Worm (Caenorhabditis elegans) whole organism, L1 larva: ENCODE data around the gene srv-8.

Experiments
- C16A3.4 ChIP-seq: fragments of 150-350 bp; optimal IDR thresholded peaks from 2 replicates; lab custom pipeline; 2014; ENCODE audit warnings: missing biosample characterization, missing genetic modification characterization
- F16B12.6 ChIP-seq: fragments of 150-350 bp; optimal IDR thresholded peaks from 2 replicates; lab custom pipeline; 2014; ENCODE audit warnings: missing biosample characterization, missing genetic modification characterization
- Y116A8C.19 ChIP-seq: sonication (generic microtip); optimal IDR thresholded peaks from 2 replicates; lab custom pipeline; 2016; ENCODE audit warnings: missing compliant biosample characterization, missing genetic modification characterization, borderline replicate concordance
- aha-1 ChIP-seq: fragments of 150-350 bp; optimal IDR thresholded peaks from 2 replicates; lab custom pipeline; 2014; ENCODE audit warnings: missing biosample characterization, missing genetic modification characterization
- alr-1 ChIP-seq: fragments of 200-800 bp; sonication (Bioruptor generic); optimal IDR thresholded peaks from 2 replicates; lab custom pipeline; 2018; ENCODE audit warnings: borderline replicate concordance, mild to moderate bottlenecking, missing genetic modification characterization, missing compliant biosample characterization
- blmp-1 ChIP-seq: fragments of 150-350 bp; optimal IDR thresholded peaks from 2 replicates; lab custom pipeline; 2014; ENCODE audit warnings: missing biosample characterization, missing genetic modification characterization
- ceh-63 ChIP-seq: fragments of 200-800 bp; sonication (Bioruptor generic); optimal IDR thresholded peaks from 2 replicates; lab custom pipeline; 2018; ENCODE audit warnings: mild to moderate bottlenecking, missing genetic modification characterization, missing compliant biosample characterization
- ceh-88 ChIP-seq: fragments of 200-800 bp; sonication (Bioruptor generic); IDR thresholded peaks from 2 replicates; pipeline ENCODE4 v1.3.6; 2022; ENCODE audit warnings: missing genetic modification characterization, missing compliant biosample characterization
- dpl-1 ChIP-seq, 3 experiments: fragments of 150-350 bp in 2 of 3; sonication (generic microtip) in 1 of 3; optimal IDR thresholded peaks; 2 replicates each; lab custom pipeline; 2014 to 2017; ENCODE audit warnings: missing biosample characterization in 3 of 3, missing genetic modification characterization in 3 of 3, missing genetic modification reagents in 3 of 3
- efl-1 ChIP-seq, 4 experiments: fragments of 150-350 bp; optimal IDR thresholded peaks in 3 of 4; peaks in 1 of 4; 1 replicate in 1 of 4; 2 replicates in 3 of 4; lab custom pipeline; 2014; ENCODE audit warnings: missing biosample characterization in 2 of 4, missing genetic modification characterization in 2 of 4, missing genetic modification reagents in 2 of 4
- efl-3 ChIP-seq: fragments of 200-800 bp; sonication (Bioruptor generic); optimal IDR thresholded peaks from 2 replicates; lab custom pipeline; 2018; ENCODE audit warnings: mild to moderate bottlenecking, missing genetic modification characterization, missing compliant biosample characterization
- egl-13 ChIP-seq: sonication (generic microtip); optimal IDR thresholded peaks from 2 replicates; lab custom pipeline; 2016; ENCODE audit warnings: missing genotype, missing genetic modification reagents, missing genetic modification characterization, missing compliant biosample characterization
- egl-27 ChIP-seq, 2 experiments: fragments of 150-350 bp in 1 of 2; sonication (generic microtip); optimal IDR thresholded peaks; 3 replicates each; lab custom pipeline; 2017 to 2018; ENCODE audit warnings: missing biosample characterization in 2 of 2, missing genetic modification characterization in 2 of 2, missing genetic modification reagents in 2 of 2
- elt-2 ChIP-seq: sonication (generic microtip); optimal IDR thresholded peaks from 2 replicates; lab custom pipeline; 2016; ENCODE audit warnings: missing genetic modification characterization, mild to moderate bottlenecking, inconsistent platforms, missing compliant biosample characterization, missing genetic modification reagents
- elt-3 ChIP-seq, 6 experiments: fragments of 150-350 bp in 1 of 6; sonication (generic microtip); optimal IDR thresholded peaks; 2 replicates each; lab custom pipeline; 2017 to 2018; ENCODE audit warnings: missing biosample characterization in 6 of 6, missing genetic modification characterization in 6 of 6, inconsistent platforms in 1 of 6
- fkh-10 ChIP-seq: sonication (generic microtip); optimal IDR thresholded peaks from 2 replicates; lab custom pipeline; 2017; ENCODE audit warnings: missing biosample characterization, missing genetic modification reagents, missing genetic modification characterization
- fkh-4 ChIP-seq: sonication (generic microtip); optimal IDR thresholded peaks from 2 replicates; lab custom pipeline; 2016; ENCODE audit warnings: missing compliant biosample characterization, missing genetic modification characterization, borderline replicate concordance
- fkh-8 ChIP-seq: sonication (generic microtip); optimal IDR thresholded peaks from 2 replicates; lab custom pipeline; 2016; ENCODE audit warnings: mild to moderate bottlenecking, missing genetic modification characterization, missing compliant biosample characterization
- grh-1 ChIP-seq: fragments of 200-800 bp; sonication (Bioruptor generic); IDR thresholded peaks from 2 replicates; pipeline ENCODE4 v1.3.6; 2022; ENCODE audit warnings: missing genetic modification reagents, missing genetic modification characterization, missing compliant biosample characterization
- hlh-17 ChIP-seq: fragments of 200-800 bp; sonication (Bioruptor generic); optimal IDR thresholded peaks from 2 replicates; lab custom pipeline; 2018; ENCODE audit warnings: missing genetic modification characterization, mild to moderate bottlenecking, missing compliant biosample characterization, moderate library complexity, borderline replicate concordance
- hlh-4 ChIP-seq: sonication (generic microtip); optimal IDR thresholded peaks from 2 replicates; lab custom pipeline; 2016; ENCODE audit warnings: mild to moderate bottlenecking, missing genetic modification characterization, missing compliant biosample characterization
- hpl-2 ChIP-seq: fragments of 150-350 bp; optimal IDR thresholded peaks from 2 replicates; lab custom pipeline; 2014; ENCODE audit warnings: missing biosample characterization, missing genetic modification reagents, missing genetic modification characterization
- jun-1 ChIP-seq: fragments of 150-350 bp; optimal IDR thresholded peaks from 2 replicates; lab custom pipeline; 2014; ENCODE audit warnings: missing biosample characterization, missing genetic modification reagents, missing genetic modification characterization
- lin-13 ChIP-seq: fragments of 150-350 bp; optimal IDR thresholded peaks from 2 replicates; lab custom pipeline; 2014; ENCODE audit warnings: missing biosample characterization, missing genetic modification reagents, missing genetic modification characterization
- lin-39 ChIP-seq: fragments of 150-350 bp; optimal IDR thresholded peaks from 2 replicates; lab custom pipeline; 2014; ENCODE audit warnings: missing biosample characterization, missing genetic modification reagents, missing genetic modification characterization
- lsy-2 ChIP-seq, 2 experiments: fragments of 150-350 bp; optimal IDR thresholded peaks; 2 replicates each; lab custom pipeline; 2014; ENCODE audit warnings: missing biosample characterization in 2 of 2, missing genetic modification characterization in 2 of 2
- mab-9 ChIP-seq: fragments of 200-800 bp; sonication (Bioruptor generic); IDR thresholded peaks from 2 replicates; pipeline ENCODE4 v1.3.6; 2022; ENCODE audit warnings: missing genetic modification reagents, missing genetic modification characterization, missing compliant biosample characterization
- mdl-1 ChIP-seq, 2 experiments: fragments of 150-350 bp; optimal IDR thresholded peaks; 2 replicates each; lab custom pipeline; 2014 to 2017; ENCODE audit warnings: missing biosample characterization in 2 of 2, missing genetic modification characterization in 2 of 2, inconsistent platforms in 1 of 2
- nhr-12 ChIP-seq: sonication (generic microtip); optimal IDR thresholded peaks from 2 replicates; lab custom pipeline; 2017; ENCODE audit warnings: missing biosample characterization, missing genetic modification characterization
- nhr-20 ChIP-seq: sonication (generic microtip); optimal IDR thresholded peaks from 2 replicates; lab custom pipeline; 2016; ENCODE audit warnings: mild to moderate bottlenecking, missing genetic modification characterization, missing compliant biosample characterization
- nhr-237 ChIP-seq: fragments of 150-350 bp; optimal IDR thresholded peaks from 2 replicates; lab custom pipeline; 2014; ENCODE audit warnings: missing biosample characterization, missing genetic modification characterization
- nhr-28 ChIP-seq: fragments of 150-350 bp; optimal IDR thresholded peaks from 2 replicates; lab custom pipeline; 2014; ENCODE audit warnings: missing biosample characterization, missing genetic modification characterization
- nhr-71 ChIP-seq: sonication (generic microtip); optimal IDR thresholded peaks from 2 replicates; lab custom pipeline; 2016; ENCODE audit warnings: mild to moderate bottlenecking, missing genetic modification characterization, moderate library complexity, missing compliant biosample characterization
- nhr-76 ChIP-seq: sonication (generic microtip); optimal IDR thresholded peaks from 2 replicates; lab custom pipeline; 2017; ENCODE audit warnings: missing biosample characterization, missing genetic modification characterization
- nhr-85 ChIP-seq: sonication (generic microtip); peaks from one replicate; lab custom pipeline; 2016; ENCODE audit warnings: missing genetic modification characterization, inconsistent platforms, missing compliant biosample characterization
- pag-3 ChIP-seq: sonication (generic microtip); optimal IDR thresholded peaks from 2 replicates; lab custom pipeline; 2017; ENCODE audit warnings: missing genetic modification characterization, mild to moderate bottlenecking, missing compliant biosample characterization, antibody characterized with exemption, borderline replicate concordance; ENCODE audit not compliant: insufficient read depth
- pax-3 ChIP-seq: fragments of 200-800 bp; sonication (Bioruptor generic); optimal IDR thresholded peaks from 2 replicates; lab custom pipeline; 2018; ENCODE audit warnings: mild to moderate bottlenecking, missing genetic modification characterization, moderate library complexity, missing compliant biosample characterization
- skn-1 ChIP-seq: fragments of 150-350 bp; optimal IDR thresholded peaks from 2 replicates; lab custom pipeline; 2014; ENCODE audit warnings: missing biosample characterization, missing genetic modification characterization
- snpc-4 ChIP-seq: fragments of 150-350 bp; optimal IDR thresholded peaks from 2 replicates; lab custom pipeline; 2014; ENCODE audit warnings: missing biosample characterization, missing genetic modification characterization
- sptf-1 ChIP-seq: fragments of 150-350 bp; optimal IDR thresholded peaks from 2 replicates; lab custom pipeline; 2014; ENCODE audit warnings: missing biosample characterization, missing genetic modification characterization
- swsn-7 ChIP-seq: sonication (generic microtip); optimal IDR thresholded peaks from 2 replicates; lab custom pipeline; 2016; ENCODE audit warnings: missing genetic modification characterization, missing compliant biosample characterization
- tlp-1 ChIP-seq: fragments of 150-350 bp; optimal IDR thresholded peaks from 2 replicates; lab custom pipeline; 2014; ENCODE audit warnings: missing biosample characterization, missing genetic modification characterization
- unc-86 ChIP-seq: sonication (generic microtip); optimal IDR thresholded peaks from 2 replicates; lab custom pipeline; 2016; ENCODE audit warnings: missing genetic modification characterization, missing compliant biosample characterization
- xbp-1 ChIP-seq: sonication (generic microtip); optimal IDR thresholded peaks from 2 replicates; lab custom pipeline; 2016; ENCODE audit warnings: missing genetic modification characterization, missing compliant biosample characterization
- zag-1 ChIP-seq: fragments of 150-350 bp; optimal IDR thresholded peaks from 2 replicates; lab custom pipeline; 2014; ENCODE audit warnings: missing biosample characterization, missing genetic modification characterization
- zip-4 ChIP-seq: fragments of 200-800 bp; sonication (Bioruptor generic); optimal IDR thresholded peaks from 2 replicates; lab custom pipeline; 2018; ENCODE audit warnings: mild to moderate bottlenecking, missing genetic modification characterization, moderate library complexity, missing compliant biosample characterization
- ztf-11 ChIP-seq, 2 experiments: sonication (generic microtip); optimal IDR thresholded peaks; 2 replicates each; lab custom pipeline; 2016 to 2017; ENCODE audit warnings: missing genetic modification characterization in 2 of 2, missing biosample characterization in 1 of 2, missing compliant biosample characterization in 1 of 2
- ztf-4 ChIP-seq: fragments of 150-350 bp; optimal IDR thresholded peaks from 2 replicates; lab custom pipeline; 2014; ENCODE audit warnings: missing biosample characterization, missing genetic modification characterization

srv-8 gene

ce11 chrV:13393333-13393803 is 27.2 kb downstream of the srv-8 start (continued):
- TF ChIP-seq nhr-237 (no peak), blmp-1 (peak; percentile 74), hlh-4 (no peak), tlp-1 (tag; lab: Kevin White, UChicago) (no peak), zag-1 (tag; lab: Kevin White, UChicago) (no peak), egl-13 (tag; lab: Kevin White, UChicago) (no peak), aha-1 (tag; lab: Kevin White, UChicago) (no peak), egl-27 (tag; optimal IDR thresholded peaks at IDR 0.05; lab: Kevin White, UChicago) (no peak), lin-39 (tag; lab: Kevin White, UChicago) (no peak), nhr-28 (tag; lab: Kevin White, UChicago) (no peak), efl-3 (no peak), nhr-85 (tag; lab: Kevin White, UChicago) (peak; percentile 53), ztf-11 (tag; optimal IDR thresholded peaks at IDR 0.05; lab: Kevin White, UChicago) (no peak), nhr-76 (tag; lab: Kevin White, UChicago) (no peak), unc-86 (tag; lab: Kevin White, UChicago) (no peak), zip-4 (GFP tag; lab: Kevin White, UChicago) (no peak), ceh-88 (no peak), jun-1 (tag; lab: Kevin White, UChicago) (no peak), lin-13 (no peak), elt-2 (tag; lab: Kevin White, UChicago) (no peak), ztf-4 (no peak), Y116A8C.19 (tag; lab: Kevin White, UChicago) (no peak), alr-1 (no peak), F16B12.6 (tag; lab: Kevin White, UChicago) (no peak), swsn-7 (tag; lab: Kevin White, UChicago) (peak; percentile 36), C16A3.4 (tag; lab: Kevin White, UChicago) (no peak), fkh-10 (GFP tag; lab: Kevin White, UChicago) (no peak), grh-1 (GFP tag; lab: Robert Waterston, UW) (no peak), nhr-12 (tag; lab: Kevin White, UChicago) (no peak), fkh-4 (no peak), sptf-1 (tag; lab: Kevin White, UChicago) (no peak), pax-3 (tag; lab: Kevin White, UChicago) (no peak), efl-1 (optimal IDR thresholded peaks at IDR 0.05; lab: Kevin White, UChicago) (no peak), efl-1 (GFP tag; optimal IDR thresholded peaks at IDR 0.05 in 1 of 2; lab: Kevin White, UChicago) (peak in 1 of 2 experiments; percentile 92), hlh-17 (GFP tag; lab: Kevin White, UChicago) (no peak), dpl-1 (GFP tag; optimal IDR thresholded peaks at IDR 0.05; lab: Kevin White, UChicago) (no peak), ceh-63 (no peak), xbp-1 (tag; lab: Kevin White, UChicago) (peak; percentile 12), skn-1 (no peak), lsy-2 (tag; optimal IDR thresholded peaks at IDR 0.05; lab: Kevin White, UChicago) (peak; percentile 9 to 24), hpl-2 (GFP tag; lab: Kevin White, UChicago) (no peak), mdl-1 (tag; optimal IDR thresholded peaks at IDR 0.05; lab: Kevin White, UChicago) (peak in 1 of 2 experiments; percentile 17), nhr-71 (peak; percentile 67), mab-9 (no peak), snpc-4 (tag; lab: Kevin White, UChicago) (no peak), pag-3 (tag; lab: Kevin White, UChicago) (no peak), fkh-8 (tag; lab: Kevin White, UChicago) (no peak), elt-3 (tag; optimal IDR thresholded peaks at IDR 0.05; lab: Kevin White, UChicago) (no peak), nhr-20 (tag; lab: Kevin White, UChicago) (peak; percentile 25)
